Worm (Caenorhabditis elegans) whole organism, L2 larva: Measurements from ENCODE around the gene his-37.

Experiments used
- C34F6.9 ChIP-seq: fragments of 150-350 bp; optimal IDR thresholded peaks from 2 replicates; lab custom pipeline; 2014; ENCODE audit warnings: missing biosample characterization, missing genetic modification characterization
- F13H6.1 ChIP-seq: sonication (generic microtip); optimal IDR thresholded peaks from 2 replicates; lab custom pipeline; 2016; ENCODE audit warnings: missing genetic modification characterization, missing compliant biosample characterization
- R02D3.7 ChIP-seq: fragments of 150-350 bp; optimal IDR thresholded peaks from 2 replicates; lab custom pipeline; 2014; ENCODE audit warnings: missing biosample characterization, missing genetic modification characterization
- Y55F3AM.14 ChIP-seq: fragments of 200-800 bp; sonication (Bioruptor generic); optimal IDR thresholded peaks from 2 replicates; lab custom pipeline; 2018; ENCODE audit warnings: mild to moderate bottlenecking, missing genetic modification characterization, missing compliant biosample characterization
- ZK546.5 ChIP-seq: sonication (generic microtip); optimal IDR thresholded peaks from 2 replicates; lab custom pipeline; 2017; ENCODE audit warnings: missing biosample characterization, missing genetic modification characterization
- aly-2 ChIP-seq: fragments of 150-350 bp; optimal IDR thresholded peaks from 2 replicates; lab custom pipeline; 2014; ENCODE audit warnings: missing biosample characterization, missing genetic modification characterization
- ama-1 ChIP-seq: fragments of 150-350 bp; optimal IDR thresholded peaks from 2 replicates; lab custom pipeline; 2018; ENCODE audit warnings: inconsistent platforms
- ceh-82 ChIP-seq: fragments of 150-350 bp; optimal IDR thresholded peaks from 2 replicates; lab custom pipeline; 2014; ENCODE audit warnings: missing biosample characterization, missing genetic modification characterization
- crh-2 ChIP-seq: sonication (generic microtip); optimal IDR thresholded peaks from 2 replicates; lab custom pipeline; 2017; ENCODE audit warnings: missing biosample characterization, missing genetic modification characterization
- dmd-4 ChIP-seq: sonication (generic microtip); optimal IDR thresholded peaks from 2 replicates; lab custom pipeline; 2017; ENCODE audit warnings: missing biosample characterization, missing genetic modification characterization
- egl-27 ChIP-seq: sonication (generic microtip); optimal IDR thresholded peaks from 3 replicates; lab custom pipeline; 2017; ENCODE audit warnings: missing biosample characterization, missing genetic modification reagents, missing genetic modification characterization
- elt-1 ChIP-seq: fragments of 150-350 bp; optimal IDR thresholded peaks from 2 replicates; lab custom pipeline; 2014; ENCODE audit warnings: missing biosample characterization, missing genetic modification characterization
- fos-1 ChIP-seq: fragments of 150-350 bp; optimal IDR thresholded peaks from 2 replicates; lab custom pipeline; 2014; ENCODE audit warnings: missing biosample characterization, missing genetic modification characterization
- gmeb-1 ChIP-seq: fragments of 150-350 bp; optimal IDR thresholded peaks from 2 replicates; lab custom pipeline; 2014; ENCODE audit warnings: missing biosample characterization, missing genetic modification characterization
- lin-11 ChIP-seq: fragments of 150-350 bp; sonication (generic microtip); optimal IDR thresholded peaks from 2 replicates; lab custom pipeline; 2014; ENCODE audit warnings: missing biosample characterization, missing genetic modification characterization, inconsistent platforms, mixed read lengths
- lin-13 ChIP-seq: fragments of 150-350 bp; optimal IDR thresholded peaks from 2 replicates; lab custom pipeline; 2014; ENCODE audit warnings: missing biosample characterization, missing genetic modification reagents, missing genetic modification characterization
- lin-39 ChIP-seq: fragments of 150-350 bp; optimal IDR thresholded peaks from 2 replicates; lab custom pipeline; 2014; ENCODE audit warnings: missing biosample characterization, missing genetic modification reagents, missing genetic modification characterization
- lsy-2 ChIP-seq, 2 experiments: fragments of 150-350 bp in 1 of 2; sonication (generic microtip) in 1 of 2; optimal IDR thresholded peaks; 2 replicates each; lab custom pipeline; 2014 to 2017; ENCODE audit warnings: missing biosample characterization in 2 of 2, missing genetic modification characterization in 2 of 2
- mbf-1 ChIP-seq: sonication (generic microtip); optimal IDR thresholded peaks from 2 replicates; lab custom pipeline; 2017; ENCODE audit warnings: missing biosample characterization, missing genetic modification characterization
- mdl-1 ChIP-seq, 2 experiments: fragments of 150-350 bp in 1 of 2; sonication (generic microtip) in 1 of 2; optimal IDR thresholded peaks; 2 replicates each; lab custom pipeline; 2017; ENCODE audit warnings: missing biosample characterization in 2 of 2, missing genetic modification characterization in 2 of 2
- nhr-10 ChIP-seq: sonication (generic microtip); optimal IDR thresholded peaks from 2 replicates; lab custom pipeline; 2017; ENCODE audit warnings: missing biosample characterization, missing genetic modification characterization
- nhr-11 ChIP-seq: fragments of 150-350 bp; optimal IDR thresholded peaks from 2 replicates; lab custom pipeline; 2014; ENCODE audit warnings: missing biosample characterization, missing genetic modification characterization
- nhr-12 ChIP-seq: fragments of 150-350 bp; optimal IDR thresholded peaks from 2 replicates; lab custom pipeline; 2014; ENCODE audit warnings: missing biosample characterization, missing genetic modification characterization
- nhr-129 ChIP-seq: fragments of 150-350 bp; optimal IDR thresholded peaks from 2 replicates; lab custom pipeline; 2014; ENCODE audit warnings: missing biosample characterization, missing genetic modification characterization
- nhr-21 ChIP-seq: fragments of 150-350 bp; optimal IDR thresholded peaks from 2 replicates; lab custom pipeline; 2014; ENCODE audit warnings: missing biosample characterization, missing genetic modification characterization
- nhr-23 ChIP-seq: fragments of 150-350 bp; optimal IDR thresholded peaks from 2 replicates; lab custom pipeline; 2014; ENCODE audit warnings: missing biosample characterization, missing genetic modification reagents, missing genetic modification characterization
- nhr-237 ChIP-seq: fragments of 150-350 bp; optimal IDR thresholded peaks from 2 replicates; lab custom pipeline; 2014; ENCODE audit warnings: missing biosample characterization, missing genetic modification characterization
- nhr-25 ChIP-seq: fragments of 150-350 bp; sonication (generic microtip); optimal IDR thresholded peaks from 3 replicates; lab custom pipeline; 2014; ENCODE audit warnings: missing biosample characterization, missing genetic modification characterization
- nhr-6 ChIP-seq: fragments of 150-350 bp; optimal IDR thresholded peaks from 2 replicates; lab custom pipeline; 2014; ENCODE audit warnings: missing biosample characterization, missing genetic modification characterization
- nhr-77 ChIP-seq: fragments of 150-350 bp; optimal IDR thresholded peaks from 2 replicates; lab custom pipeline; 2014; ENCODE audit warnings: missing biosample characterization, missing genetic modification characterization
- sem-4 ChIP-seq: fragments of 150-350 bp; optimal IDR thresholded peaks from 2 replicates; lab custom pipeline; 2014; ENCODE audit warnings: missing biosample characterization, missing genetic modification reagents, missing genetic modification characterization
- sma-3 ChIP-seq: sonication (generic microtip); optimal IDR thresholded peaks from 2 replicates; lab custom pipeline; 2016; ENCODE audit warnings: missing genetic modification reagents, missing genetic modification characterization, missing compliant biosample characterization
- sma-9 ChIP-seq, 2 experiments: fragments of 150-350 bp in 1 of 2; sonication (generic microtip) in 1 of 2; optimal IDR thresholded peaks; 2 replicates each; lab custom pipeline; 2014 to 2016; ENCODE audit warnings: missing genetic modification characterization in 2 of 2, mild to moderate bottlenecking in 1 of 2, missing biosample characterization in 1 of 2, missing compliant biosample characterization in 1 of 2, missing genetic modification reagents in 1 of 2, moderate library complexity in 1 of 2
- snpc-4 ChIP-seq: fragments of 150-350 bp; optimal IDR thresholded peaks from 2 replicates; lab custom pipeline; 2014; ENCODE audit warnings: missing biosample characterization, missing genetic modification characterization
- unc-55 ChIP-seq: fragments of 150-350 bp; sonication (generic microtip); optimal IDR thresholded peaks from 3 replicates; lab custom pipeline; 2014; ENCODE audit warnings: missing biosample characterization, missing genetic modification reagents, missing genetic modification characterization
- zag-1 ChIP-seq: fragments of 150-350 bp; optimal IDR thresholded peaks from 2 replicates; lab custom pipeline; 2014; ENCODE audit warnings: missing biosample characterization, missing genetic modification characterization
- ztf-11 ChIP-seq: sonication (generic microtip); optimal IDR thresholded peaks from 2 replicates; lab custom pipeline; 2017; ENCODE audit warnings: missing biosample characterization, missing genetic modification characterization
- ztf-4 ChIP-seq: fragments of 150-350 bp; optimal IDR thresholded peaks from 2 replicates; lab custom pipeline; 2014; ENCODE audit warnings: missing biosample characterization, missing genetic modification characterization

The his-37 gene

DNA sequence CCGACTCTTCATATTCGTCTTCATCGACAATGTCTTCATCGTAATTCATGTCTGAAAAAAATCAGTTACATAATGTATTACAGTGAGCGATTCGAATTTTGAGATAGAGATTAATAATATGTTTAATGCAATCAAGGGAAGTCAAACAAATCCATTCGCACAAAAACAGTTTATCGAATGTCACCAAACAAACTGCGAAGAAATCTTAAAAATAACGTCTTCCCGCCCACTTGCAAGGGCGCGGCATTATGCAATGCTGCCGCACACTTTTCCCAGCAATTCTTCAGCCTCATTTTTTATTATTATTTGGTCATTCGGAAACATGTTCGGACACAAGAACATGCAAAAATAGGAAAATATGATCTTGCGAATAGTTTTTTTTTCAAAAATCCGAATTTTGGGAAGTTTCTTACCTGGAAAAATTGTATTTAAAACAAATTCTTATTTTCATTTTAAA is 2.7 kb upstream of the his-37 start, which contains the start of gene mdf-1 (continued):
- TF ChIP-seq zag-1 (tag; lab: Kevin White, UChicago) (no peak), nhr-23 (tag; lab: Kevin White, UChicago) (no peak), sma-9 (GFP tag; optimal IDR thresholded peaks at IDR 0.05; lab: Kevin White, UChicago) (peak; percentile 60), sma-9 (tag; optimal IDR thresholded peaks at IDR 0.05; lab: Kevin White, UChicago) (no peak), lin-13 (GFP tag; lab: Kevin White, UChicago) (peak; percentile 87), Y55F3AM.14 (GFP tag; lab: Kevin White, UChicago) (peak; percentile 28), snpc-4 (tag; lab: Kevin White, UChicago) (peak; percentile 37), nhr-237 (tag; lab: Kevin White, UChicago) (no peak), fos-1 (tag; lab: Kevin White, UChicago) (peak; percentile 44), lin-39 (tag; lab: Kevin White, UChicago) (no peak), dmd-4 (tag; lab: Kevin White, UChicago) (no peak), ZK546.5 (tag; lab: Kevin White, UChicago) (no peak), F13H6.1 (peak; percentile 59), nhr-25 (tag; lab: Kevin White, UChicago) (peak; percentile 53)
- TF ChIP-seq, all 48 proteins: peak for 22

DNA sequence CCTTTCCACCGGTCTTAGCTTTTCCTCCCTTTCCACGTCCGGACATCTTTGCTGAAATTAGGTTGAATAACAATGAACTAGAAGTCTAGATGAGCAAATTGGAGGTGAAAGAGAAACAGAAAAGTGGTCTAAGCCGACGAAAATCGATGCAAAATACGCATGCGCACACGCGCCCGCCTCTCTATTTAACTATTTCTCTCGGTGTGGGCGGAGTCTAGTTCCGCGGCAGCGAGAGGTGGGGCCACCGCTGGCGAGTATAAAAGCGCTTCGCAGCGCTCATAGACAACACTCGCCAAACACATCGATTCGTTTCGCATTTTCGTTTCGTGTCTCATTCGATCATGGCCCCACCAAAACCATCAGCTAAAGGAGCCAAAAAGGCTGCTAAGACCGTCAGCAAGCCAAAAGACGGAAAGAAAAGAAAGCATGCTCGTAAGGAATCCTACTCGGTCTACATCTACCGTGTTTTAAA is 1.6 kb upstream of the his-37 start, which contains the start of the genes his-35 and his-41:
TSS of gene his-35 (minus strand) at position 51 of the 472 bp plus-strand sequence.
TSS of gene his-41 (plus strand) at position 299 of the 472 bp plus-strand sequence.
- TF ChIP-seq Y55F3AM.14 (GFP tag; lab: Kevin White, UChicago) (no peak), C34F6.9 (tag; lab: Kevin White, UChicago) (peak; percentile 74), nhr-21 (tag; lab: Kevin White, UChicago) (peak; percentile 11), lin-11 (tag; lab: Kevin White, UChicago) (peak; percentile 35), sma-3 (peak; percentile 50), mbf-1 (tag; lab: Kevin White, UChicago) (no peak), ztf-4 (tag; lab: Kevin White, UChicago) (no peak), lin-13 (GFP tag; lab: Kevin White, UChicago) (peak; percentile 15), aly-2 (tag; lab: Kevin White, UChicago) (no peak), elt-1 (no peak), nhr-23 (tag; lab: Kevin White, UChicago) (no peak), gmeb-1 (tag; lab: Kevin White, UChicago) (peak; percentile 53), nhr-6 (tag; lab: Kevin White, UChicago) (no peak), unc-55 (GFP tag; lab: Kevin White, UChicago) (peak; percentile 15), sma-9 (GFP tag; optimal IDR thresholded peaks at IDR 0.05; lab: Kevin White, UChicago) (peak; percentile 37), sma-9 (tag; optimal IDR thresholded peaks at IDR 0.05; lab: Kevin White, UChicago) (no peak), F13H6.1 (peak; percentile 62), sem-4 (tag; lab: Kevin White, UChicago) (no peak), lsy-2 (tag; optimal IDR thresholded peaks at IDR 0.05; lab: Kevin White, UChicago) (peak; percentile 38 to 51), mdl-1 (tag; optimal IDR thresholded peaks at IDR 0.05; lab: Kevin White, UChicago) (peak in 1 of 2 experiments; percentile 31), nhr-12 (no peak), ceh-82 (tag; lab: Kevin White, UChicago) (no peak), crh-2 (tag; lab: Kevin White, UChicago) (peak; percentile 51), snpc-4 (tag; lab: Kevin White, UChicago) (no peak), egl-27 (no peak), fos-1 (tag; lab: Kevin White, UChicago) (peak; percentile 48), nhr-11 (tag; lab: Kevin White, UChicago) (no peak), nhr-25 (tag; lab: Kevin White, UChicago) (no peak), ama-1 (lab: Kevin White, UChicago) (peak; percentile 77)

- TF ChIP-seq lsy-2 (tag; optimal IDR thresholded peaks at IDR 0.05; lab: Kevin White, UChicago): peak in 1 of 2 experiments; percentile 13
- no peak for TF ChIP-seq sem-4 (tag; lab: Kevin White, UChicago)
Observed at ce11 chrV:9546042-9546581, 793 bp upstream of the his-37 start, which contains the start of gene C50F4.6. Gene C50F4.6 (plus strand): TSS chrV:9546092.

DNA sequence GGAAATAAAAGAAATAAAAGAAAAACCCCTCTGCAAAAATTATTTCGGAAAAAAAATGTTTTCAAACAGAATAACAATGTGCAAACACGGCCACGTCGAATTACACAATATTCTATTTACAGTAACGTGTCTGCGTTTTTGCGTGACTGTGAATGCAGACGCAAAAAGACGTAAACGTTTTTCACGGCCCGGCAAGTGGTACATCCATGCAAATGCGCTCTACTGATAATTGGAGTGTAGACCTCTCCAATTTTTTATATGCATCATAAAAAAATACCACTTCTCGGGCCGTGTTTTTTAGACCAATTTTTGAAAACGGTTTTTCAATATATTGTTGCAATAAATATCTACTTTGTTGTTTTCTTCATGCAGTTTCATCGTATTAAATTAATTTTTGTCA is 2.6 kb downstream of the his-37 start, which contains the start of gene nstp-10:
TSS of gene nstp-10 (minus strand) at position 378 of the 400 bp plus-strand sequence.
- peak; percentile 55 for TF ChIP-seq nhr-129
- no peak for TF ChIP-seq sma-9 (GFP tag; optimal IDR thresholded peaks at IDR 0.05; lab: Kevin White, UChicago)
- no peak for TF ChIP-seq sma-9 (tag; optimal IDR thresholded peaks at IDR 0.05; lab: Kevin White, UChicago)
- peak; percentile 7 for TF ChIP-seq gmeb-1 (tag; lab: Kevin White, UChicago)
- TF ChIP-seq lsy-2 (tag; optimal IDR thresholded peaks at IDR 0.05; lab: Kevin White, UChicago): peak; percentile 3 to 78
- no peak for TF ChIP-seq mdl-1 (tag; optimal IDR thresholded peaks at IDR 0.05; lab: Kevin White, UChicago)
- TF ChIP-seq nhr-6 (tag; lab: Kevin White, UChicago): no peak
- no peak for TF ChIP-seq ztf-4 (tag; lab: Kevin White, UChicago)
- no peak for TF ChIP-seq ceh-82 (tag; lab: Kevin White, UChicago)
- no peak for TF ChIP-seq R02D3.7 (tag; lab: Kevin White, UChicago)
- peak; percentile 69 for TF ChIP-seq unc-55 (GFP tag; lab: Kevin White, UChicago)
- peak; percentile 37 for TF ChIP-seq C34F6.9 (tag; lab: Kevin White, UChicago)
- TF ChIP-seq crh-2 (tag; lab: Kevin White, UChicago): peak; percentile 19
- peak; percentile 36 for TF ChIP-seq lin-13 (GFP tag; lab: Kevin White, UChicago)
- no peak for TF ChIP-seq ztf-11 (tag; lab: Kevin White, UChicago)
- no peak for TF ChIP-seq nhr-77
- TF ChIP-seq fos-1 (tag; lab: Kevin White, UChicago): peak; percentile 12
- TF ChIP-seq nhr-10 (tag; lab: Kevin White, UChicago): no peak
- TF ChIP-seq nhr-25 (tag; lab: Kevin White, UChicago): no peak
